Worm (Caenorhabditis elegans) whole organism, L4 larva: ENCODE data around the gene ZK669.3.

Source experiments
- ceh-28 ChIP-seq: fragments of 150-350 bp; optimal IDR thresholded peaks from 2 replicates; lab custom pipeline; 2014; ENCODE audit warnings: missing biosample characterization, missing genetic modification reagents, missing genetic modification characterization
- daf-12 ChIP-seq: fragments of 150-350 bp; optimal IDR thresholded peaks from 2 replicates; lab custom pipeline; 2014; ENCODE audit warnings: missing biosample characterization, missing genetic modification reagents, missing genetic modification characterization
- lim-7 ChIP-seq: fragments of 200-800 bp; sonication (Bioruptor generic); IDR thresholded peaks from 2 replicates; pipeline ENCODE4 v1.3.6; 2022; ENCODE audit warnings: missing genetic modification characterization, missing compliant biosample characterization
- lsy-2 ChIP-seq, 2 experiments: fragments of 150-350 bp in 1 of 2; sonication (generic microtip) in 1 of 2; optimal IDR thresholded peaks; 2 replicates each; lab custom pipeline; 2014 to 2017; ENCODE audit warnings: missing biosample characterization in 2 of 2, missing genetic modification characterization in 2 of 2
- nhr-28 ChIP-seq: fragments of 150-350 bp; optimal IDR thresholded peaks from 2 replicates; lab custom pipeline; 2014; ENCODE audit warnings: missing biosample characterization, missing genetic modification characterization
- pha-4 ChIP-seq, 2 experiments: fragments of 150-350 bp in 1 of 2; fragments of 200-800 bp in 1 of 2; sonication (Bioruptor generic) in 1 of 2; IDR thresholded peaks in 1 of 2; optimal IDR thresholded peaks in 1 of 2; 2 replicates each; pipeline versions ENCODE4 v1.3.6 to Lab custom; 2014 to 2022; ENCODE audit warnings: missing genetic modification characterization in 2 of 2, missing genetic modification reagents in 2 of 2, missing biosample characterization in 1 of 2, missing compliant biosample characterization in 1 of 2
- snpc-4 ChIP-seq: fragments of 150-350 bp; optimal IDR thresholded peaks from 2 replicates; lab custom pipeline; 2014; ENCODE audit warnings: missing biosample characterization, missing genetic modification characterization
- unc-62 ChIP-seq, 3 experiments: fragments of 150-350 bp in 1 of 3; sonication (generic microtip); optimal IDR thresholded peaks in 2 of 3; peaks in 1 of 3; 1 replicate in 1 of 3; 2 replicates in 2 of 3; lab custom pipeline; 2014 to 2017; ENCODE audit warnings: missing biosample characterization in 3 of 3, missing genetic modification characterization in 3 of 3, missing genetic modification reagents in 3 of 3, missing genotype in 1 of 3
- ztf-11 ChIP-seq: fragments of 150-350 bp; optimal IDR thresholded peaks from 2 replicates; lab custom pipeline; 2014; ENCODE audit warnings: missing biosample characterization, missing genetic modification characterization

DNA sequence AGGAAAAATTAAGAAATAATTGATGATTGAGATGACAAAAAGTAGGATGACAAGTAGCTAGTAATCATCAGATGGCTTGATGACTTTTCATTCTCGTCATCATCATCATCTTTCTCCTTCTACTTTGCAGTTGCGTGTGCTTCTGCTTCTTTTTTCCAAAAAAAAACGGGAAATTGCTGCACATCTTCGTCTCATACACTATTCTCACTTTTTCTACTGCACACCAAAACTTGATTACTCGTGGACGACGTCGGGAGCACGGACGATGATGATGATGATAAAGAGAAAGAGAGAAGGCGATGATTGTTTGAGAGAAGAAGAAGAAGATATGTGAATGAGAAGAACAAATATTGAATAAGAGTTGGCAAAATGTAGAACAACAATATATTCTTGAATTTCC, 19.8 kb upstream of the ZK669.3 start:
- TF ChIP-seq nhr-28 (tag; lab: Kevin White, UChicago) (no peak), unc-62 (GFP tag; optimal IDR thresholded peaks at IDR 0.05 in 1 of 2; lab: Kevin White, UChicago) (peak in 1 of 2 experiments; percentile 97), unc-62 (tag; optimal IDR thresholded peaks at IDR 0.05; lab: Kevin White, UChicago) (no peak), ztf-11 (tag; lab: Kevin White, UChicago) (no peak), ceh-28 (tag; lab: Kevin White, UChicago) (no peak), lim-7 (GFP tag; lab: Robert Waterston, UW) (no peak), pha-4 (GFP tag; IDR thresholded peaks at IDR 0.05; lab: Robert Waterston, UW) (no peak), pha-4 (tag; optimal IDR thresholded peaks at IDR 0.05; lab: Kevin White, UChicago) (no peak), snpc-4 (tag; lab: Kevin White, UChicago) (no peak), daf-12 (tag; lab: Kevin White, UChicago) (no peak), lsy-2 (tag; optimal IDR thresholded peaks at IDR 0.05; lab: Kevin White, UChicago) (no peak)
